Fruit fly (Drosophila melanogaster) whole organism, embryonic: ENCODE results near the gene wdb.
A peak's percentile ranks its signal among the peaks of the same experiment; 100 is the strongest.

Experiments used
- CG10543 ChIP-seq: fragments of 200-800 bp; sonication (Bioruptor generic); optimal IDR thresholded peaks from 3 replicates; lab custom pipeline; 2017; ENCODE audit warnings: missing biosample characterization, mild to moderate bottlenecking, missing genetic modification characterization, moderate library complexity
- CG11085 ChIP-seq: fragments of 200-800 bp; sonication (Bioruptor generic); IDR thresholded peaks from 2 replicates; pipeline ENCODE4 v1.3.6; 2022; ENCODE audit warnings: missing biosample characterization, missing genetic modification characterization
- CG12104 ChIP-seq: fragments of 200-800 bp; sonication (Bioruptor generic); optimal IDR thresholded peaks from 3 replicates; lab custom pipeline; 2016; ENCODE audit warnings: missing biosample characterization, missing genetic modification characterization
- CG12769 ChIP-seq: fragments of 200-800 bp; sonication (Bioruptor generic); optimal IDR thresholded peaks from 2 replicates; lab custom pipeline; 2019; ENCODE audit warnings: missing biosample characterization, mild to moderate bottlenecking, missing genetic modification characterization, moderate library complexity
- CG13424 ChIP-seq: fragments of 200-800 bp; sonication (Bioruptor generic); optimal IDR thresholded peaks from 2 replicates; lab custom pipeline; 2019; ENCODE audit warnings: missing biosample characterization, mild to moderate bottlenecking, missing genetic modification characterization, moderate library complexity
- CG1529 ChIP-seq: fragments of 200-800 bp; sonication (Bioruptor generic); optimal IDR thresholded peaks from 3 replicates; lab custom pipeline; 2018; ENCODE audit warnings: missing biosample characterization, missing genetic modification characterization
- CG17802 ChIP-seq: fragments of 200-800 bp; sonication (Bioruptor generic); optimal IDR thresholded peaks from 2 replicates; lab custom pipeline; 2018; ENCODE audit warnings: missing biosample characterization, mild to moderate bottlenecking, missing genetic modification characterization, moderate library complexity
- CG42726 ChIP-seq: fragments of 200-800 bp; sonication (Bioruptor generic); IDR thresholded peaks from 2 replicates; pipeline ENCODE4 v1.3.6; 2022; ENCODE audit warnings: missing biosample characterization, missing genetic modification characterization; ENCODE audit not compliant: partially characterized antibody
- CG43689 ChIP-seq: fragments of 200-800 bp; sonication (Bioruptor generic); IDR thresholded peaks from 2 replicates; pipeline ENCODE4 v1.3.6; 2022; ENCODE audit warnings: missing biosample characterization, missing genetic modification characterization
- CG4730 ChIP-seq: fragments of 200-800 bp; sonication (Bioruptor generic); IDR thresholded peaks from 2 replicates; pipeline ENCODE4 v1.3.6; 2022; ENCODE audit warnings: missing biosample characterization, missing genetic modification characterization
- CG5953 ChIP-seq: fragments of 200-800 bp; sonication (Bioruptor generic); IDR thresholded peaks from 2 replicates; pipeline ENCODE4 v1.3.6; 2022; ENCODE audit warnings: missing biosample characterization, missing genetic modification characterization
- CG7556 ChIP-seq: fragments of 200-800 bp; sonication (Bioruptor generic); optimal IDR thresholded peaks from 2 replicates; lab custom pipeline; 2017; ENCODE audit warnings: missing biosample characterization, mild to moderate bottlenecking, missing genetic modification characterization
- CG8290 ChIP-seq, 3 experiments: fragments of 200-800 bp; sonication (Bioruptor generic); optimal IDR thresholded peaks; 2 replicates each; lab custom pipeline; 2016 to 2019; ENCODE audit warnings: missing biosample characterization in 3 of 3, missing genetic modification characterization in 3 of 3, mild to moderate bottlenecking in 2 of 3, moderate library complexity in 1 of 3
- CG9817 ChIP-seq: fragments of 200-800 bp; sonication (Bioruptor generic); optimal IDR thresholded peaks from 2 replicates; lab custom pipeline; 2018; ENCODE audit warnings: missing biosample characterization, mild to moderate bottlenecking, missing genetic modification characterization, moderate library complexity
- Dref ChIP-seq: fragments of 200-800 bp; sonication (Bioruptor generic); IDR thresholded peaks from 2 replicates; pipeline ENCODE4 v1.3.6; 2022; ENCODE audit warnings: missing biosample characterization, missing genetic modification characterization
- Fer1 ChIP-seq: fragments of 200-800 bp; sonication (Bioruptor generic); optimal IDR thresholded peaks from 2 replicates; lab custom pipeline; 2017; ENCODE audit warnings: missing biosample characterization, mild to moderate bottlenecking, missing genetic modification characterization
- Hr78 ChIP-seq, 2 experiments: fragments of 200-800 bp in 1 of 2; fragments of >200 bp in 1 of 2; sonication (Bioruptor generic) in 1 of 2; optimal IDR thresholded peaks; 2 replicates each; lab custom pipeline; 2017 to 2019; ENCODE audit warnings: missing biosample characterization in 2 of 2, missing genetic modification characterization in 2 of 2, mild to moderate bottlenecking in 1 of 2, moderate library complexity in 1 of 2
- MBD-R2 ChIP-seq: fragments of 200-800 bp; sonication (Bioruptor generic); IDR thresholded peaks from 2 replicates; pipeline ENCODE4 v1.3.6; 2022; ENCODE audit warnings: missing biosample characterization, missing genetic modification characterization
- Pdp1 ChIP-seq, 2 experiments: fragments of 200-800 bp; sonication (Bioruptor generic); optimal IDR thresholded peaks; 3 replicates each; lab custom pipeline; 2016; ENCODE audit warnings: missing biosample characterization in 2 of 2, missing genetic modification characterization in 2 of 2, mild to moderate bottlenecking in 1 of 2, moderate library complexity in 1 of 2
- Ravus ChIP-seq: fragments of 200-800 bp; sonication (Bioruptor generic); IDR thresholded peaks from 2 replicates; pipeline ENCODE4 v1.3.6; 2022; ENCODE audit warnings: missing biosample characterization, missing genetic modification characterization
- Trl ChIP-seq, 3 experiments: fragments of >200 bp in 2 of 3; fragments of 200-800 bp in 1 of 3; sonication (Bioruptor generic) in 1 of 3; optimal IDR thresholded peaks; 2 replicates in 1 of 3; 3 replicates in 2 of 3; lab custom pipeline; 2016 to 2017; ENCODE audit warnings: missing biosample characterization in 1 of 3, missing genetic modification characterization in 1 of 3
- az2 ChIP-seq: fragments of 200-800 bp; sonication (Bioruptor generic); optimal IDR thresholded peaks from 3 replicates; lab custom pipeline; 2016; ENCODE audit warnings: missing biosample characterization, missing genetic modification characterization
- cg ChIP-seq: fragments of 200-800 bp; sonication (Bioruptor generic); optimal IDR thresholded peaks from 3 replicates; lab custom pipeline; 2019; ENCODE audit warnings: missing biosample characterization, mild to moderate bottlenecking, missing genetic modification characterization, moderate library complexity
- crc ChIP-seq: fragments of 200-800 bp; sonication (Bioruptor generic); optimal IDR thresholded peaks from 2 replicates; lab custom pipeline; 2016; ENCODE audit warnings: missing biosample characterization, missing genetic modification characterization
- crp ChIP-seq, 2 experiments: fragments of 200-800 bp; sonication (Bioruptor generic); optimal IDR thresholded peaks; 2 replicates in 1 of 2; 3 replicates in 1 of 2; lab custom pipeline; 2017; ENCODE audit warnings: missing biosample characterization in 2 of 2, missing genetic modification characterization in 2 of 2, mild to moderate bottlenecking in 1 of 2, moderate library complexity in 1 of 2
- grau ChIP-seq: fragments of 200-800 bp; optimal IDR thresholded peaks from 3 replicates; lab custom pipeline; 2019; ENCODE audit warnings: missing biosample characterization, mild to moderate bottlenecking, missing genetic modification characterization, moderate library complexity
- hkb ChIP-seq, 2 experiments: fragments of 200-800 bp in 1 of 2; fragments of >200 bp in 1 of 2; sonication (Bioruptor generic) in 1 of 2; IDR thresholded peaks in 1 of 2; optimal IDR thresholded peaks in 1 of 2; 2 replicates each; pipeline versions ENCODE4 v1.3.6 to Lab custom; 2017 to 2022; ENCODE audit warnings: missing biosample characterization in 1 of 2, missing genetic modification characterization in 1 of 2
- nau ChIP-seq: fragments of 200-800 bp; sonication (Bioruptor generic); optimal IDR thresholded peaks from 3 replicates; lab custom pipeline; 2017; ENCODE audit warnings: missing biosample characterization, mild to moderate bottlenecking, missing genetic modification characterization, missing genetic modification reagents
- nom ChIP-seq: fragments of 200-800 bp; sonication (Bioruptor generic); optimal IDR thresholded peaks from 2 replicates; lab custom pipeline; 2017; ENCODE audit warnings: missing biosample characterization, missing genetic modification characterization, mild to moderate bottlenecking, moderate library complexity, missing genetic modification reagents
- onecut ChIP-seq: fragments of 200-800 bp; sonication (Bioruptor generic); IDR thresholded peaks from 2 replicates; pipeline ENCODE4 v1.3.6; 2022; ENCODE audit warnings: missing biosample characterization, missing genetic modification characterization
- pita ChIP-seq: fragments of 200-800 bp; sonication (Bioruptor generic); optimal IDR thresholded peaks from 2 replicates; lab custom pipeline; 2017; ENCODE audit warnings: missing biosample characterization, mild to moderate bottlenecking, missing genetic modification characterization
- psq ChIP-seq: fragments of 200-800 bp; sonication (Bioruptor generic); optimal IDR thresholded peaks from 2 replicates; lab custom pipeline; 2017; ENCODE audit warnings: missing biosample characterization, missing genetic modification characterization
- rib ChIP-seq: fragments of 200-800 bp; sonication (Bioruptor generic); IDR thresholded peaks from 2 replicates; pipeline ENCODE4 v1.3.6; 2022; ENCODE audit warnings: missing biosample characterization, missing genetic modification characterization
- sc ChIP-seq, 3 experiments: fragments of >200 bp in 2 of 3; fragments of 200-800 bp in 1 of 3; sonication (Bioruptor generic) in 1 of 3; optimal IDR thresholded peaks; 2 replicates in 2 of 3; 3 replicates in 1 of 3; lab custom pipeline; 2017; ENCODE audit warnings: mild to moderate bottlenecking in 1 of 3, missing biosample characterization in 1 of 3, missing genetic modification characterization in 1 of 3, missing genetic modification reagents in 1 of 3
- sd ChIP-seq: fragments of 200-800 bp; sonication (Bioruptor generic); optimal IDR thresholded peaks from 3 replicates; lab custom pipeline; 2018; ENCODE audit warnings: missing biosample characterization, mild to moderate bottlenecking, missing genetic modification characterization, moderate library complexity
- sens ChIP-seq: fragments of 200-800 bp; sonication (Bioruptor generic); peaks from one replicate; lab custom pipeline; 2016; ENCODE audit warnings: missing biosample characterization, missing genetic modification characterization
- yki ChIP-seq: fragments of >200 bp; optimal IDR thresholded peaks from 3 replicates; lab custom pipeline; 2018

Gene wdb

dm6 chr3R:27580274-27581011, 1.6 kb downstream of the wdb start (continued):
- TF ChIP-seq CG10543 (GFP tag; lab: Kevin White, UChicago) (peak; percentile 41), rib (GFP tag; lab: Robert Waterston, UW) (peak; percentile 70; the same call in 1 of the 2 replicates), CG9817 (no peak), CG42726 (GFP tag; lab: Robert Waterston, UW) (no peak), sc (optimal IDR thresholded peaks at IDR 0.05; lab: Kevin White, UChicago) (no peak), sc (GFP tag; optimal IDR thresholded peaks at IDR 0.05; lab: Kevin White, UChicago) (no peak), Trl (optimal IDR thresholded peaks at IDR 0.05; lab: Kevin White, UChicago) (peak; percentile 80 to 88), Trl (GFP tag; optimal IDR thresholded peaks at IDR 0.05; lab: Kevin White, UChicago) (no peak), CG12769 (tag; lab: Kevin White, UChicago) (peak; percentile 14), Fer1 (no peak), crc (no peak), CG11085 (GFP tag; lab: Robert Waterston, UW) (no peak), CG8290 (GFP tag; optimal IDR thresholded peaks at IDR 0.05; lab: Kevin White, UChicago) (no peak), CG8290 (tag; optimal IDR thresholded peaks at IDR 0.05; lab: Kevin White, UChicago) (peak in 1 of 2 experiments; percentile 18), CG12104 (GFP tag; lab: Kevin White, UChicago) (no peak), MBD-R2 (no peak), CG4730 (GFP tag; lab: Robert Waterston, UW) (no peak), pita (no peak), onecut (peak; percentile 90), sens (GFP tag; lab: Kevin White, UChicago) (no peak), crp (GFP tag; optimal IDR thresholded peaks at IDR 0.05; lab: Kevin White, UChicago) (no peak), CG7556 (GFP tag; lab: Kevin White, UChicago) (no peak), Dref (GFP tag; lab: Robert Waterston, UW) (no peak), cg (GFP tag; lab: Kevin White, UChicago) (peak; percentile 84), grau (peak; percentile 68), CG13424 (tag; lab: Kevin White, UChicago) (no peak), sd (tag; lab: Kevin White, UChicago) (peak; percentile 65), yki (lab: Kevin White, UChicago) (peak; percentile 42), az2 (GFP tag; lab: Kevin White, UChicago) (no peak), CG1529 (GFP tag; lab: Kevin White, UChicago) (no peak), nau (GFP tag; lab: Kevin White, UChicago) (peak; percentile 9), hkb (optimal IDR thresholded peaks at IDR 0.05; lab: Kevin White, UChicago) (no peak), hkb (GFP tag; IDR thresholded peaks at IDR 0.05; lab: Robert Waterston, UW) (no peak), CG43689 (GFP tag; lab: Robert Waterston, UW) (no peak), CG5953 (GFP tag; lab: Robert Waterston, UW) (no peak), Hr78 (GFP tag; optimal IDR thresholded peaks at IDR 0.05; lab: Kevin White, UChicago) (peak in 1 of 2 experiments; percentile 81), Ravus (GFP tag; lab: Robert Waterston, UW) (no peak), psq (GFP tag; lab: Kevin White, UChicago) (peak; percentile 19), CG17802 (tag; lab: Kevin White, UChicago) (no peak), nom (GFP tag; lab: Kevin White, UChicago) (peak; percentile 21), Pdp1 (GFP tag; optimal IDR thresholded peaks at IDR 0.05; lab: Kevin White, UChicago) (peak in 1 of 2 experiments; percentile 85)
